Fruit fly (Drosophila melanogaster) S2 (cell line): Measurements from ENCODE around the gene Nepl17.

ENCODE experiments used
- CG8478 ChIP-seq: fragments of >200 bp; optimal IDR thresholded peaks from 2 replicates; lab custom pipeline; 2018
- CTCF ChIP-seq, 2 experiments: fragments of >200 bp; optimal IDR thresholded peaks; 2 replicates each; lab custom pipeline; 2018

DNA sequence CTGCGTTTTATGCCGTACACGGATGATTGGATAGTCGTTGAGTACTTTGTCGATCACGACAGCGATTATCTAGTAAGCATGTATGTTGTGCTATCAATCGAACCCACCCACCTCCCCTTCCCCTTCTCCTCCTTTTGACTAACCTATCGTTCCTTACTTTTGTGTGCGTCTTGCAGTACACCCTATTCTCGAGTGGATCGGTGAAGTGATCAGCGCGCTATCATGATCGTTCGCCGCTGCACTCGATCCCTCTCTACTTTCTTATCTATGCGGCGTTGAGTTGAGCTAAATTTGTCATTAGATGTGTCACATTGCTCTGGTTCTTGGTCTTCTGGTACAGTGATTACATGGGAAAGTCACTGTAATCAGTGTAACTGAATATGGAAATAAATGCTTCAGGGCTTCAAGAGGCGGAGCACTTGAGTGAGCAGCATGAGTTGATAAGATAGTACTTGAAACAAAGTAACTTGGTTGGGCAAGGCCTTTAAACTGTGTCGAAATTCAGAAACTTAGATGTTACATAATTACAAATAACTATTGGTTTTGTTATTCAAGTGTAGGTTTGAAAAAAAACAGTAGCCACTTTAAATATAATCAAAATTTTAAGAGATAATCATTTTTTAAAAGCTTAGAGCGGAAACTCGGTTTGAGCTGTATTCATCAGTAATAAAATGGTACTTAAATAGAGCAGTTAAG is 28.9 kb downstream of the Nepl17 start:
- TF ChIP-seq CTCF (optimal IDR thresholded peaks at IDR 0.05; lab: Kevin White, UChicago) (no peak), CG8478 (lab: Kevin White, UChicago) (no peak)
